Fruit fly (Drosophila melanogaster): ENCODE measurements around the gene Wnt4.
A peak's percentile ranks its signal among the peaks of the same experiment; 100 is the strongest.

Gene Wnt4

dm6 chr2L:7239310-7239709, 37.7 kb downstream of the Wnt4 start (continued):
- no peak for TF ChIP-seq Lpt (GFP tag; optimal IDR thresholded peaks at IDR 0.05)
- TF ChIP-seq CG1602 (GFP tag; optimal IDR thresholded peaks at IDR 0.05), result no peak
- TF ChIP-seq sug (tag; optimal IDR thresholded peaks at IDR 0.05), result peak; percentile 50
- TF ChIP-seq Ets65A (GFP tag), result no peak
- peak; percentile 18 for TF ChIP-seq gem (tag; optimal IDR thresholded peaks at IDR 0.05)
- TF ChIP-seq gro (GFP tag; optimal IDR thresholded peaks at IDR 0.05), result peak; percentile 27
- TF ChIP-seq Abd-B (GFP tag; optimal IDR thresholded peaks at IDR 0.05), result no peak
- TF ChIP-seq CG32532 (GFP tag; IDR thresholded peaks at IDR 0.05), result no peak
- no peak for TF ChIP-seq CG8388 (GFP tag; optimal IDR thresholded peaks at IDR 0.05)
- no peak for TF ChIP-seq br (optimal IDR thresholded peaks at IDR 0.05)
- TF ChIP-seq CG18619 (GFP tag; optimal IDR thresholded peaks at IDR 0.05), result no peak
- TF ChIP-seq CG30403 (GFP tag; optimal IDR thresholded peaks at IDR 0.05), result no peak
- TF ChIP-seq CG2875 (GFP tag; optimal IDR thresholded peaks at IDR 0.05), result no peak
- TF ChIP-seq CG12391 (tag; optimal IDR thresholded peaks at IDR 0.05), result no peak
- TF ChIP-seq bsh (GFP tag; optimal IDR thresholded peaks at IDR 0.05), result no peak
- no peak for TF ChIP-seq CG17361 (GFP tag; IDR thresholded peaks at IDR 0.05)
- peak; percentile 1 for TF ChIP-seq Sry-δ (GFP tag; optimal IDR thresholded peaks at IDR 0.05)
- TF ChIP-seq Gsc (GFP tag; IDR thresholded peaks at IDR 0.05), result no peak
- TF ChIP-seq CG18476 (GFP tag; optimal IDR thresholded peaks at IDR 0.05), result no peak
- no peak for TF ChIP-seq ken (GFP tag; IDR thresholded peaks at IDR 0.05)
- no peak for TF ChIP-seq gt (GFP tag; IDR thresholded peaks at IDR 0.05)
- no peak for TF ChIP-seq h (optimal IDR thresholded peaks at IDR 0.05)
- no peak for TF ChIP-seq CG42726 (GFP tag; IDR thresholded peaks at IDR 0.05; ENCODE audit: partially characterized antibody)
- TF ChIP-seq Sry-β (GFP tag; optimal IDR thresholded peaks at IDR 0.05), result no peak
- TF ChIP-seq Nf-YB (GFP tag; optimal IDR thresholded peaks at IDR 0.05), result no peak
- no peak for TF ChIP-seq peb (GFP tag; IDR thresholded peaks at IDR 0.05)
- TF ChIP-seq CG9609 (GFP tag; optimal IDR thresholded peaks at IDR 0.05), result no peak
- peak; percentile 53 for TF ChIP-seq Atf6 (GFP tag; IDR thresholded peaks at IDR 0.05)
- no peak for TF ChIP-seq oc (tag; optimal IDR thresholded peaks at IDR 0.05)
- TF ChIP-seq CG9437 (GFP tag; optimal IDR thresholded peaks at IDR 0.05), result no peak
- TF ChIP-seq fd102C (GFP tag; optimal IDR thresholded peaks at IDR 0.05), result no peak
- TF ChIP-seq lola (GFP tag; optimal IDR thresholded peaks at IDR 0.05), result no peak
- TF ChIP-seq CG11093 (GFP tag; IDR thresholded peaks at IDR 0.05), result no peak
- TF ChIP-seq rib (GFP tag; IDR thresholded peaks at IDR 0.05), result no peak
- TF ChIP-seq HLH54F (GFP tag; optimal IDR thresholded peaks at IDR 0.05), result no peak
- TF ChIP-seq CG1832 (GFP tag; optimal IDR thresholded peaks at IDR 0.05), result no peak
- no peak for TF ChIP-seq Neu2 (GFP tag; optimal IDR thresholded peaks at IDR 0.05; ENCODE audit: borderline replicate concordance)
- peak; percentile 2 for TF ChIP-seq grau (tag; optimal IDR thresholded peaks at IDR 0.05)
- TF ChIP-seq Elba2 (GFP tag; optimal IDR thresholded peaks at IDR 0.05), result no peak
- no peak for TF ChIP-seq Sox102F (GFP tag; optimal IDR thresholded peaks at IDR 0.05)
- peak; percentile 68; the same call in 2 of the 3 replicates for TF ChIP-seq CG11695 (GFP tag; IDR thresholded peaks at IDR 0.05)
- no peak for TF ChIP-seq CG7357 (GFP tag; IDR thresholded peaks at IDR 0.05)
- TF ChIP-seq D19A (tag; optimal IDR thresholded peaks at IDR 0.05), result no peak
- TF ChIP-seq ttk (GFP tag; IDR thresholded peaks at IDR 0.05), result no peak
- no peak for TF ChIP-seq CG10979 (tag; optimal IDR thresholded peaks at IDR 0.05)
- TF ChIP-seq NC2β (GFP tag; optimal IDR thresholded peaks at IDR 0.05), result no peak
- no peak for TF ChIP-seq dm (GFP tag; optimal IDR thresholded peaks at IDR 0.05)
- peak; percentile 43 for TF ChIP-seq unpg (GFP tag; optimal IDR thresholded peaks at IDR 0.05)
- TF ChIP-seq CG30431 (GFP tag; optimal IDR thresholded peaks at IDR 0.05), result no peak
- TF ChIP-seq z (GFP tag; IDR thresholded peaks at IDR 0.05), result no peak
- TF ChIP-seq kni (GFP tag; optimal IDR thresholded peaks at IDR 0.05), result no peak
- TF ChIP-seq Adf1 (GFP tag; IDR thresholded peaks at IDR 0.05), result no peak
- peak; percentile 45 for TF ChIP-seq CG15269 (tag; optimal IDR thresholded peaks at IDR 0.05)

Data from whole organism, embryonic.